Worm (Caenorhabditis elegans): ENCODE measurements around the gene smk-1.

The smk-1 gene

ce11 chrV:8601420-8601819 is 6.2 kb upstream of the smk-1 start, which contains the start of gene F41E6.8:
Gene F41E6.8, minus strand, starts transcription at chrV:8601520.
- TF ChIP-seq nhr-23 (tag; optimal IDR thresholded peaks at IDR 0.05) (no peak), sma-9 (GFP tag; optimal IDR thresholded peaks at IDR 0.05) (no peak), sma-9 (tag; optimal IDR thresholded peaks at IDR 0.05) (no peak), unc-39 (tag; optimal IDR thresholded peaks at IDR 0.05) (no peak), nhr-10 (tag; optimal IDR thresholded peaks at IDR 0.05) (no peak), Y55F3AM.14 (GFP tag; optimal IDR thresholded peaks at IDR 0.05) (no peak), lin-11 (tag; optimal IDR thresholded peaks at IDR 0.05) (no peak), C34F6.9 (tag; optimal IDR thresholded peaks at IDR 0.05) (no peak), fos-1 (tag; optimal IDR thresholded peaks at IDR 0.05) (no peak), ama-1 (optimal IDR thresholded peaks at IDR 0.05) (no peak), lin-13 (GFP tag; optimal IDR thresholded peaks at IDR 0.05) (no peak), ZK546.5 (tag; optimal IDR thresholded peaks at IDR 0.05) (no peak), aly-2 (tag; optimal IDR thresholded peaks at IDR 0.05) (no peak), nhr-21 (tag; optimal IDR thresholded peaks at IDR 0.05) (no peak), gmeb-1 (tag; optimal IDR thresholded peaks at IDR 0.05) (no peak)

- TF ChIP-seq mab-5 (tag; optimal IDR thresholded peaks at IDR 0.05) = no peak
- TF ChIP-seq unc-62 (GFP tag; optimal IDR thresholded peaks at IDR 0.05) = no peak
- TF ChIP-seq aly-2 (tag; optimal IDR thresholded peaks at IDR 0.05) = no peak
- no peak for TF ChIP-seq lin-13 (GFP tag; optimal IDR thresholded peaks at IDR 0.05)
- TF ChIP-seq mdl-1 (tag; optimal IDR thresholded peaks at IDR 0.05) = no peak
- no peak for TF ChIP-seq Y55F3AM.14 (GFP tag; optimal IDR thresholded peaks at IDR 0.05)
- TF ChIP-seq nhr-129 (tag; optimal IDR thresholded peaks at IDR 0.05) = no peak
- no peak for TF ChIP-seq elt-1 (tag; optimal IDR thresholded peaks at IDR 0.05)
- no peak for TF ChIP-seq sem-4 (tag; optimal IDR thresholded peaks at IDR 0.05)
- no peak for TF ChIP-seq unc-55 (GFP tag; optimal IDR thresholded peaks at IDR 0.05)
Measured at ce11 chrV:8602638-8603037, 5.0 kb upstream of the smk-1 start, which contains the start of gene F41E6.15. Gene F41E6.15, minus strand, starts transcription at chrV:8602738.

- TF ChIP-seq crh-2 (tag; optimal IDR thresholded peaks at IDR 0.05) (peak; percentile 72), sma-9 (GFP tag; optimal IDR thresholded peaks at IDR 0.05) (peak; percentile 47), sma-9 (tag; optimal IDR thresholded peaks at IDR 0.05) (no peak), nhr-10 (tag; optimal IDR thresholded peaks at IDR 0.05) (no peak), aly-2 (tag; optimal IDR thresholded peaks at IDR 0.05) (no peak), unc-62 (GFP tag; optimal IDR thresholded peaks at IDR 0.05) (no peak), C34F6.9 (tag; optimal IDR thresholded peaks at IDR 0.05) (no peak), sma-3 (GFP tag; optimal IDR thresholded peaks at IDR 0.05) (no peak), nhr-21 (tag; optimal IDR thresholded peaks at IDR 0.05) (peak; percentile 1), gmeb-1 (tag; optimal IDR thresholded peaks at IDR 0.05) (no peak), unc-55 (GFP tag; optimal IDR thresholded peaks at IDR 0.05) (no peak), fos-1 (tag; optimal IDR thresholded peaks at IDR 0.05) (peak; percentile 26), Y55F3AM.14 (GFP tag; optimal IDR thresholded peaks at IDR 0.05) (no peak)
Measured at ce11 chrV:8603272-8603671, 4.3 kb upstream of the smk-1 start, which contains the start of gene F41E6.5. Gene F41E6.5, plus strand, starts transcription at chrV:8603480.

- TF ChIP-seq nhr-23 (tag; optimal IDR thresholded peaks at IDR 0.05) = no peak
- TF ChIP-seq ama-1 (optimal IDR thresholded peaks at IDR 0.05) = peak; percentile 64
- peak; percentile 87 for TF ChIP-seq nhr-21 (tag; optimal IDR thresholded peaks at IDR 0.05)
- TF ChIP-seq unc-39 (tag; optimal IDR thresholded peaks at IDR 0.05) = no peak
- no peak for TF ChIP-seq nhr-237 (tag; optimal IDR thresholded peaks at IDR 0.05)
- no peak for TF ChIP-seq elt-1 (tag; optimal IDR thresholded peaks at IDR 0.05)
- TF ChIP-seq sem-4 (tag; optimal IDR thresholded peaks at IDR 0.05) = peak; percentile 90
- TF ChIP-seq lin-11 (tag; optimal IDR thresholded peaks at IDR 0.05) = peak; percentile 91
- TF ChIP-seq ZK546.5 (tag; optimal IDR thresholded peaks at IDR 0.05) = peak; percentile 27
- peak; percentile 99 for TF ChIP-seq unc-55 (GFP tag; optimal IDR thresholded peaks at IDR 0.05)
- TF ChIP-seq mbf-1 (tag; optimal IDR thresholded peaks at IDR 0.05) = no peak
- TF ChIP-seq nhr-6 (tag; optimal IDR thresholded peaks at IDR 0.05) = peak; percentile 76
- peak; percentile 84 for TF ChIP-seq nhr-25 (tag; optimal IDR thresholded peaks at IDR 0.05)
- peak; percentile 20 for TF ChIP-seq nhr-10 (tag; optimal IDR thresholded peaks at IDR 0.05)
- peak; percentile 51 for TF ChIP-seq unc-62 (GFP tag; optimal IDR thresholded peaks at IDR 0.05)
- TF ChIP-seq lin-13 (GFP tag; optimal IDR thresholded peaks at IDR 0.05) = peak; percentile 94
- TF ChIP-seq elt-3 (tag; optimal IDR thresholded peaks at IDR 0.05) = no peak
- TF ChIP-seq dmd-4 (tag; optimal IDR thresholded peaks at IDR 0.05) = no peak
- TF ChIP-seq lsy-2 (tag; optimal IDR thresholded peaks at IDR 0.05) = peak; percentile 74 to 93
- peak; percentile 90 for TF ChIP-seq F13H6.1 (tag; optimal IDR thresholded peaks at IDR 0.05)
- no peak for TF ChIP-seq aly-2 (tag; optimal IDR thresholded peaks at IDR 0.05)
- TF ChIP-seq blmp-1 (tag; optimal IDR thresholded peaks at IDR 0.05; ENCODE audit: insufficient read depth) = peak; percentile 91
- no peak for TF ChIP-seq ceh-82 (tag; optimal IDR thresholded peaks at IDR 0.05)
- peak; percentile 100 for TF ChIP-seq fos-1 (tag; optimal IDR thresholded peaks at IDR 0.05)
- TF ChIP-seq mdl-1 (tag; optimal IDR thresholded peaks at IDR 0.05) = peak; percentile 29 to 72
- TF ChIP-seq ceh-16 (tag; optimal IDR thresholded peaks at IDR 0.05) = peak; percentile 30
- peak; percentile 71 for TF ChIP-seq egl-27 (tag; optimal IDR thresholded peaks at IDR 0.05)
- no peak for TF ChIP-seq ztf-11 (tag; optimal IDR thresholded peaks at IDR 0.05)
- peak; percentile 98 for TF ChIP-seq crh-2 (tag; optimal IDR thresholded peaks at IDR 0.05)
- TF ChIP-seq ztf-4 (tag; optimal IDR thresholded peaks at IDR 0.05) = peak; percentile 90
- TF ChIP-seq nhr-11 (tag; optimal IDR thresholded peaks at IDR 0.05) = no peak
- no peak for TF ChIP-seq lin-39 (tag; optimal IDR thresholded peaks at IDR 0.05)
- TF ChIP-seq alr-1 (tag; optimal IDR thresholded peaks at IDR 0.05) = no peak
- TF ChIP-seq R02D3.7 (tag; optimal IDR thresholded peaks at IDR 0.05) = no peak
- TF ChIP-seq nhr-12 (tag; optimal IDR thresholded peaks at IDR 0.05) = no peak
- TF ChIP-seq zag-1 (tag; optimal IDR thresholded peaks at IDR 0.05) = peak; percentile 84
Measured at ce11 chrV:8606099-8606696, 1.4 kb upstream of the smk-1 start, which contains the start of gene vps-60. Gene vps-60, minus strand, starts transcription at chrV:8606128.
